Fruit fly (Drosophila melanogaster) whole organism, pupa: ENCODE measurements around the gene Ccn.

ENCODE experiments used
- CG12605 ChIP-seq: fragments of 200-800 bp; sonication (Bioruptor generic); IDR thresholded peaks from 2 replicates; pipeline ENCODE4 v1.3.6; 2022; ENCODE audit warnings: missing biosample characterization, missing genetic modification characterization
- CG13204 ChIP-seq: fragments of 200-800 bp; sonication (Bioruptor generic); optimal IDR thresholded peaks from 2 replicates; lab custom pipeline; 2018; ENCODE audit warnings: missing biosample characterization, mild to moderate bottlenecking, missing genetic modification characterization, moderate library complexity
- CG14655 ChIP-seq: fragments of 200-800 bp; sonication (Bioruptor generic); optimal IDR thresholded peaks from 3 replicates; lab custom pipeline; 2017; ENCODE audit warnings: mild to moderate bottlenecking, missing biosample characterization, missing genetic modification reagents, missing genetic modification characterization
- CG32121 ChIP-seq: fragments of 200-800 bp; sonication (Bioruptor generic); IDR thresholded peaks from 2 replicates; pipeline ENCODE4 v1.3.6; 2022; ENCODE audit warnings: missing biosample characterization, missing genetic modification characterization
- CG34367 ChIP-seq: fragments of 200-800 bp; sonication (Bioruptor generic); optimal IDR thresholded peaks from 2 replicates; lab custom pipeline; 2018; ENCODE audit warnings: missing biosample characterization, mild to moderate bottlenecking, missing genetic modification characterization
- CG4496 ChIP-seq: fragments of 200-800 bp; sonication (Bioruptor generic); IDR thresholded peaks from 3 replicates; pipeline ENCODE4 v1.3.6; 2022; ENCODE audit warnings: missing biosample characterization, missing genetic modification characterization
- CG8159 ChIP-seq: fragments of 200-800 bp; sonication (Bioruptor generic); optimal IDR thresholded peaks from 3 replicates; lab custom pipeline; 2018; ENCODE audit warnings: missing biosample characterization, mild to moderate bottlenecking, missing genetic modification characterization, moderate library complexity
- CG8301 ChIP-seq: fragments of 200-800 bp; sonication (Bioruptor generic); optimal IDR thresholded peaks from 2 replicates; lab custom pipeline; 2018; ENCODE audit warnings: missing biosample characterization, mild to moderate bottlenecking, missing genetic modification characterization
- CG9948 ChIP-seq: fragments of 200-800 bp; sonication (Bioruptor generic); optimal IDR thresholded peaks from 2 replicates; lab custom pipeline; 2018; ENCODE audit warnings: missing biosample characterization, mild to moderate bottlenecking, missing genetic modification characterization, moderate library complexity
- D1 ChIP-seq: fragments of 200-800 bp; sonication (Bioruptor generic); optimal IDR thresholded peaks from 2 replicates; lab custom pipeline; 2018; ENCODE audit warnings: missing biosample characterization, mild to moderate bottlenecking, missing genetic modification characterization, moderate library complexity
- EcR ChIP-seq: fragments of 200-800 bp; sonication (Bioruptor generic); optimal IDR thresholded peaks from 3 replicates; lab custom pipeline; 2019; ENCODE audit warnings: missing biosample characterization, missing genetic modification characterization, mild to moderate bottlenecking, moderate library complexity, missing genetic modification reagents
- Ets98B ChIP-seq: fragments of 200-800 bp; sonication (Bioruptor generic); IDR thresholded peaks from 2 replicates; pipeline ENCODE4 v1.3.6; 2022; ENCODE audit warnings: missing biosample characterization, missing genetic modification characterization
- Pif1A ChIP-seq: fragments of 200-800 bp; sonication (Bioruptor generic); optimal IDR thresholded peaks from 3 replicates; lab custom pipeline; 2016; ENCODE audit warnings: missing biosample characterization, missing genetic modification characterization
- Snoo ChIP-seq: fragments of 200-800 bp; sonication (Bioruptor generic); optimal IDR thresholded peaks from 3 replicates; lab custom pipeline; 2017; ENCODE audit warnings: missing biosample characterization, mild to moderate bottlenecking, missing genetic modification characterization, inconsistent platforms

dm6 chr3L:17791495-17791894 is 101.7 kb downstream of the Ccn start:
- no peak for TF ChIP-seq CG32121
- TF ChIP-seq EcR (GFP tag; lab: Kevin White, UChicago): no peak
- no peak for TF ChIP-seq CG8159 (tag; lab: Kevin White, UChicago)
- no peak for TF ChIP-seq CG9948 (tag; lab: Kevin White, UChicago)
- TF ChIP-seq CG4496: no peak
- no peak for TF ChIP-seq CG14655
- TF ChIP-seq Pif1A (GFP tag; lab: Kevin White, UChicago): no peak
- no peak for TF ChIP-seq D1
- TF ChIP-seq CG13204: no peak
- no peak for TF ChIP-seq CG8301 (tag; lab: Kevin White, UChicago)
- no peak for TF ChIP-seq Ets98B (GFP tag; lab: Robert Waterston, UW)
- TF ChIP-seq CG12605 (GFP tag; lab: Robert Waterston, UW): no peak
- no peak for TF ChIP-seq Snoo (tag; lab: Kevin White, UChicago)
- no peak for TF ChIP-seq CG34367 (tag; lab: Kevin White, UChicago)
